Worm (Caenorhabditis elegans) whole organism, L2 larva: ENCODE results near the gene syx-6.

ENCODE experiments used
- F13H6.1 ChIP-seq: sonication (generic microtip); optimal IDR thresholded peaks from 2 replicates; lab custom pipeline; 2016; ENCODE audit warnings: missing genetic modification characterization, missing compliant biosample characterization
- R02D3.7 ChIP-seq: fragments of 150-350 bp; optimal IDR thresholded peaks from 2 replicates; lab custom pipeline; 2014; ENCODE audit warnings: missing biosample characterization, missing genetic modification characterization
- aly-2 ChIP-seq: fragments of 150-350 bp; optimal IDR thresholded peaks from 2 replicates; lab custom pipeline; 2014; ENCODE audit warnings: missing biosample characterization, missing genetic modification characterization
- ama-1 ChIP-seq: fragments of 150-350 bp; optimal IDR thresholded peaks from 2 replicates; lab custom pipeline; 2018; ENCODE audit warnings: inconsistent platforms
- elt-1 ChIP-seq: fragments of 150-350 bp; optimal IDR thresholded peaks from 2 replicates; lab custom pipeline; 2014; ENCODE audit warnings: missing biosample characterization, missing genetic modification characterization
- elt-3 ChIP-seq: sonication (generic microtip); optimal IDR thresholded peaks from 2 replicates; lab custom pipeline; 2017; ENCODE audit warnings: missing biosample characterization, missing genetic modification characterization
- lin-11 ChIP-seq: fragments of 150-350 bp; sonication (generic microtip); optimal IDR thresholded peaks from 2 replicates; lab custom pipeline; 2014; ENCODE audit warnings: missing biosample characterization, missing genetic modification characterization, inconsistent platforms, mixed read lengths
- lin-39 ChIP-seq: fragments of 150-350 bp; optimal IDR thresholded peaks from 2 replicates; lab custom pipeline; 2014; ENCODE audit warnings: missing biosample characterization, missing genetic modification reagents, missing genetic modification characterization
- snpc-4 ChIP-seq: fragments of 150-350 bp; optimal IDR thresholded peaks from 2 replicates; lab custom pipeline; 2014; ENCODE audit warnings: missing biosample characterization, missing genetic modification characterization
- unc-55 ChIP-seq: fragments of 150-350 bp; sonication (generic microtip); optimal IDR thresholded peaks from 3 replicates; lab custom pipeline; 2014; ENCODE audit warnings: missing biosample characterization, missing genetic modification reagents, missing genetic modification characterization
- unc-62 ChIP-seq: fragments of 150-350 bp; optimal IDR thresholded peaks from 2 replicates; lab custom pipeline; 2014; ENCODE audit warnings: missing biosample characterization, missing genetic modification reagents, missing genetic modification characterization
- zag-1 ChIP-seq: fragments of 150-350 bp; optimal IDR thresholded peaks from 2 replicates; lab custom pipeline; 2014; ENCODE audit warnings: missing biosample characterization, missing genetic modification characterization
- ztf-11 ChIP-seq: sonication (generic microtip); optimal IDR thresholded peaks from 2 replicates; lab custom pipeline; 2017; ENCODE audit warnings: missing biosample characterization, missing genetic modification characterization

DNA sequence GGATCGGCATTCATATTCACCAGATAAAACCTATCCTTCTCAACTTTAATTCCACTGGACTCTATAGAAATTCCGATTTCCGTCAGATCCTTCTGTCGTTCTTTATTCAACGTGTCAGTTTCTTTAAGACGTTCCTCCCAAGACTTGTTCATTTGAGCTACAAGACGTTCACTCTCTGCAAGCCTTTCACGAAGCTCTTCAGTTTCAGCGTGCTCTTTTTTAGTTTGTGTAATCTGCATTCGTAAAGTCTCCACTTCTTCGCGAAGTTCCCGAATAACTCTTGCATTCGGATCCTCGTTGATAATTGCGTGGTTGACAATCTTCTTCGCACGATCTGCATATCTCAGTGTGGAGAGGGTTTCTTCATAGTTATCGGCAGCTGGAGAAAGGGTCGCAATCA, 12.4 kb downstream of the syx-6 start:
- TF ChIP-seq R02D3.7 (tag; lab: Kevin White, UChicago) (no peak), zag-1 (tag; lab: Kevin White, UChicago) (no peak), snpc-4 (tag; lab: Kevin White, UChicago) (no peak), aly-2 (tag; lab: Kevin White, UChicago) (no peak), ztf-11 (tag; lab: Kevin White, UChicago) (no peak), F13H6.1 (no peak), lin-11 (tag; lab: Kevin White, UChicago) (no peak), ama-1 (lab: Kevin White, UChicago) (no peak), unc-55 (GFP tag; lab: Kevin White, UChicago) (no peak), lin-39 (tag; lab: Kevin White, UChicago) (no peak), elt-1 (no peak), elt-3 (tag; lab: Kevin White, UChicago) (no peak), unc-62 (no peak)
